Fruit fly (Drosophila melanogaster): ENCODE results near the gene CG33257.

- TF ChIP-seq Dll (optimal IDR thresholded peaks at IDR 0.05) (no peak), pan (optimal IDR thresholded peaks at IDR 0.05) (no peak), psq (optimal IDR thresholded peaks at IDR 0.05) (no peak), CG8478 (optimal IDR thresholded peaks at IDR 0.05) (no peak), EcR (GFP tag; optimal IDR thresholded peaks at IDR 0.05) (no peak), usp (GFP tag; optimal IDR thresholded peaks at IDR 0.05) (no peak)
These were observed 36.2 kb upstream of the CG33257 start for dm6 chr3L:16309972-16310371.

Measured in whole organism.